Worm (Caenorhabditis elegans) whole organism, mixed stage, embryonic: ENCODE measurements around the gene F13A2.10.
A peak's percentile ranks its signal among the peaks of the same experiment; 100 is the strongest.

Experiments used
- M03D4.4 ChIP-seq: sonication (generic microtip); optimal IDR thresholded peaks from 2 replicates; lab custom pipeline; 2017; ENCODE audit warnings: mild to moderate bottlenecking, missing genetic modification characterization, missing compliant biosample characterization
- bed-3 ChIP-seq: fragments of 200-800 bp; sonication (Bioruptor generic); optimal IDR thresholded peaks from 3 replicates; lab custom pipeline; 2018; ENCODE audit warnings: mild to moderate bottlenecking, missing genetic modification characterization, moderate library complexity, missing compliant biosample characterization
- ceh-39 ChIP-seq: fragments of 150-350 bp; optimal IDR thresholded peaks from 2 replicates; lab custom pipeline; 2014; ENCODE audit warnings: missing biosample characterization, missing genetic modification characterization
- ceh-43 ChIP-seq: fragments of 200-800 bp; sonication (Bioruptor generic); optimal IDR thresholded peaks from 2 replicates; lab custom pipeline; 2018; ENCODE audit warnings: mild to moderate bottlenecking, missing genetic modification characterization, moderate library complexity, missing compliant biosample characterization
- ceh-83 ChIP-seq: fragments of 200-800 bp; sonication (Bioruptor generic); optimal IDR thresholded peaks from 2 replicates; lab custom pipeline; 2018; ENCODE audit warnings: mild to moderate bottlenecking, missing genetic modification characterization, missing compliant biosample characterization
- ces-1 ChIP-seq: fragments of 150-350 bp; optimal IDR thresholded peaks from 2 replicates; lab custom pipeline; 2014; ENCODE audit warnings: missing biosample characterization, missing genetic modification reagents, missing genetic modification characterization
- cnd-1 ChIP-seq: fragments of 200-800 bp; sonication (Bioruptor generic); optimal IDR thresholded peaks from 2 replicates; lab custom pipeline; 2018; ENCODE audit warnings: mild to moderate bottlenecking, missing genetic modification characterization, missing compliant biosample characterization
- drap-1 ChIP-seq: fragments of 200-800 bp; sonication (Bioruptor generic); optimal IDR thresholded peaks from 3 replicates; lab custom pipeline; 2018; ENCODE audit warnings: mild to moderate bottlenecking, missing genetic modification characterization, missing compliant biosample characterization
- elt-1 ChIP-seq: sonication (generic microtip); optimal IDR thresholded peaks from 2 replicates; lab custom pipeline; 2017; ENCODE audit warnings: missing genetic modification characterization, mild to moderate bottlenecking, missing compliant biosample characterization, antibody characterized with exemption, moderate library complexity, borderline replicate concordance; ENCODE audit not compliant: insufficient read depth
- elt-3 ChIP-seq: fragments of 150-350 bp; optimal IDR thresholded peaks from 2 replicates; lab custom pipeline; 2014; ENCODE audit warnings: missing biosample characterization, missing genetic modification characterization
- ham-2 ChIP-seq: fragments of 200-800 bp; sonication (Bioruptor generic); optimal IDR thresholded peaks from 2 replicates; lab custom pipeline; 2018; ENCODE audit warnings: mild to moderate bottlenecking, missing genetic modification characterization, missing compliant biosample characterization
- hlh-1 ChIP-seq: fragments of 150-350 bp; optimal IDR thresholded peaks from 2 replicates; lab custom pipeline; 2014; ENCODE audit warnings: missing biosample characterization, missing genetic modification reagents, missing genetic modification characterization
- lin-13 ChIP-seq: fragments of 150-350 bp; optimal IDR thresholded peaks from 2 replicates; lab custom pipeline; 2014; ENCODE audit warnings: missing biosample characterization, missing genetic modification characterization
- lsy-2 ChIP-seq: fragments of 150-350 bp; optimal IDR thresholded peaks from 2 replicates; lab custom pipeline; 2014; ENCODE audit warnings: missing biosample characterization, missing genetic modification characterization
- mab-5 ChIP-seq: fragments of 150-350 bp; optimal IDR thresholded peaks from 2 replicates; lab custom pipeline; 2014; ENCODE audit warnings: missing biosample characterization, missing genetic modification characterization
- mep-1 ChIP-seq: fragments of 150-350 bp; optimal IDR thresholded peaks from 2 replicates; lab custom pipeline; 2017; ENCODE audit warnings: missing biosample characterization, missing genetic modification reagents, missing genetic modification characterization, inconsistent platforms
- mls-2 ChIP-seq: sonication (generic microtip); optimal IDR thresholded peaks from 2 replicates; lab custom pipeline; 2016; ENCODE audit warnings: mild to moderate bottlenecking, missing genetic modification characterization, moderate library complexity, missing compliant biosample characterization
- nhr-12 ChIP-seq: fragments of 150-350 bp; optimal IDR thresholded peaks from 2 replicates; lab custom pipeline; 2014; ENCODE audit warnings: missing biosample characterization, missing genetic modification characterization
- nhr-2 ChIP-seq: fragments of 150-350 bp; optimal IDR thresholded peaks from 2 replicates; lab custom pipeline; 2014; ENCODE audit warnings: missing biosample characterization, missing genetic modification characterization
- nhr-237 ChIP-seq: fragments of 150-350 bp; optimal IDR thresholded peaks from 2 replicates; lab custom pipeline; 2014; ENCODE audit warnings: missing biosample characterization, missing genetic modification characterization
- nhr-28 ChIP-seq: fragments of 150-350 bp; optimal IDR thresholded peaks from 2 replicates; lab custom pipeline; 2014; ENCODE audit warnings: missing biosample characterization, missing genetic modification characterization
- pha-4 ChIP-seq: fragments of 150-350 bp; optimal IDR thresholded peaks from 2 replicates; lab custom pipeline; 2018; ENCODE audit warnings: missing biosample characterization, missing genetic modification reagents, missing genetic modification characterization
- sem-2 ChIP-seq: fragments of 200-800 bp; sonication (Bioruptor generic); optimal IDR thresholded peaks from 2 replicates; lab custom pipeline; 2018; ENCODE audit warnings: mild to moderate bottlenecking, missing genetic modification characterization, missing compliant biosample characterization
- snpc-4 ChIP-seq: fragments of 150-350 bp; optimal IDR thresholded peaks from 2 replicates; lab custom pipeline; 2014; ENCODE audit warnings: missing biosample characterization, missing genetic modification characterization
- sptf-1 ChIP-seq: sonication (generic microtip); optimal IDR thresholded peaks from 2 replicates; lab custom pipeline; 2017; ENCODE audit warnings: mild to moderate bottlenecking, missing genetic modification characterization, moderate library complexity, missing compliant biosample characterization
- tbx-8 ChIP-seq: fragments of 200-800 bp; sonication (Bioruptor generic); optimal IDR thresholded peaks from 2 replicates; lab custom pipeline; 2018; ENCODE audit warnings: mild to moderate bottlenecking, missing genetic modification characterization, moderate library complexity, missing compliant biosample characterization
- unc-120 ChIP-seq: sonication (generic microtip); optimal IDR thresholded peaks from 2 replicates; lab custom pipeline; 2017; ENCODE audit warnings: missing genetic modification characterization, missing compliant biosample characterization; ENCODE audit not compliant: poor library complexity, severe bottlenecking
- unc-39 ChIP-seq: fragments of 150-350 bp; optimal IDR thresholded peaks from 2 replicates; lab custom pipeline; 2014; ENCODE audit warnings: missing biosample characterization, missing genetic modification characterization
- unc-62 ChIP-seq: fragments of 150-350 bp; optimal IDR thresholded peaks from 2 replicates; lab custom pipeline; 2014; ENCODE audit warnings: missing biosample characterization, missing genetic modification reagents, missing genetic modification characterization
- ztf-11 ChIP-seq: fragments of 150-350 bp; optimal IDR thresholded peaks from 2 replicates; lab custom pipeline; 2014; ENCODE audit warnings: missing biosample characterization, missing genetic modification characterization

Gene F13A2.10

DNA sequence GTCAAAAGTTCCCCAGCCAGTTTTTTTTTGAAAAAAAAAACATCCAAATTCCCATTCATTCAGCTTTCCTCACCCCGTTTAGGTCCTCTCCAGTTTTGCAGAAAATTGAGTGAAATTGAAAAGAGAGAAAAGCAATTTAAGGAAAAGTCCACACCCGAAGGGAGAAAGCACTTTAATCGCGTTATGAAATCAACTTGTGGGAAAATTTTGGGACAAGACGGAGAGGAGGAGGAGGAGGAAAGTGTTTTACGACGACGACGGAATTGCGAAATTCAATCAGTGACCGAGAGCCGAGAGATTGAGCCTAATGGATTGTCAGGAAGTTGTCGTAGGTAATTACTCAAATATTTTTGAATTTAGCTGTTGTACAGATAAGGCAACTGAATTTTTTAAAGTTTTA lies 28.7 kb downstream of the F13A2.10 start:
- no peak for TF ChIP-seq sptf-1 (tag; lab: Kevin White, UChicago)
- no peak for TF ChIP-seq nhr-2 (tag; lab: Kevin White, UChicago)
- no peak for TF ChIP-seq ztf-11 (tag; lab: Kevin White, UChicago)
- peak; percentile 100 for TF ChIP-seq ces-1 (GFP tag; lab: Kevin White, UChicago)
- TF ChIP-seq pha-4 = no peak
- TF ChIP-seq nhr-28 (tag; lab: Kevin White, UChicago) = no peak
- peak; percentile 35 for TF ChIP-seq unc-62 (GFP tag; lab: Kevin White, UChicago)
- no peak for TF ChIP-seq mab-5
- no peak for TF ChIP-seq bed-3

DNA sequence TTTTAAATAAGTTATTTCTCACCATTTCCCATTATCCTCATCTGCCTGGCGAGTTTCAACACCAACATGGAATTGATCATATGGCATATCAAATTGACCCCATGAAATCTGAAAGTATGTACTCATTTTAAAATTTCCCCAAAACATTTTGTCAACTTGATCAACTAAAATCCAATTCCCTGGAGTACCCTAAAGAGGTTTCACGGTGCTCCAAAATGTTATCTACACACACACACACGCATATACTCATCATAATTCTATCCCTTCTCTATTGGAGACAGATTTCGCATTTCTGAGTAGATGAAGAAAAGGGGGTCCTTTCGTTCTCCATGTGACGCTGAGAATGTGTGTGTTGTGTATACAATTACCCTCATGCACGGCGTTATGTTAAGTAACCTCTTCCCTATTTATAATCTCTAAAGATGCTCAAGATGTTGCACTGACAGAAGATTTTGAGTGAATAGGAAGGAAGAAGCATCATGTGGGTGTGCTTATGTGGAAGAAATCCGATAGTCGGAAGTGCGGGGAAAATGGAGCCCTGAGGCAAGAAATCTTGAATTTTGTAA lies 29.9 kb downstream of the F13A2.10 start:
- TF ChIP-seq sptf-1 (tag; lab: Kevin White, UChicago) (no peak), mls-2 (no peak), ceh-83 (GFP tag; lab: Kevin White, UChicago) (no peak), ces-1 (GFP tag; lab: Kevin White, UChicago) (peak; percentile 94)

DNA sequence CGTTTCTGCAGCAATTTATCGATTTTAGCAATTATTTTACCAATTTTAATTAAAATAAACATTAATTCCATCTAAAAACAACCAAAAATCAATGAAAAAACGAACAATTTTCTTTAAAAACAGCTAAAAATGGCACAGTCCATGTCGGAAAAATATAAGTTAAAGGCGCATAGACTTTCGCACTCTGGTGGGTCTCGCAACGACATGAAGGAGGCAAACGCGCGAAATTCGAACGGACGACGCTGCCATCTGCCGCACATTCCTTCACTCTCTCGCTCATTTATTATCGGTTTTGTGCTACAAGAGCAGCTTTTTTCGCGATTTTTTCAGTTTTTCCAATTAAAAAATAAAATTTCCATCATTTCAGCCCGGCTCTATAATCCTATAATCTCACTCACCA lies 39.3 kb downstream of the F13A2.10 start, which contains the start of gene mcm-7:
Gene mcm-7 (plus strand): TSS at position 368 of the 400 bp plus-strand sequence.
- TF ChIP-seq unc-39 (tag; lab: Kevin White, UChicago) (no peak), mep-1 (tag; lab: Kevin White, UChicago) (peak; percentile 40), ztf-11 (tag; lab: Kevin White, UChicago) (no peak), pha-4 (peak; percentile 78), cnd-1 (tag; lab: Kevin White, UChicago) (peak; percentile 50), nhr-237 (tag; lab: Kevin White, UChicago) (peak; percentile 1), lin-13 (tag; lab: Kevin White, UChicago) (peak; percentile 68), ceh-39 (peak; percentile 64), hlh-1 (tag; lab: Kevin White, UChicago) (peak; percentile 59), unc-120 (tag; lab: Kevin White, UChicago) (no peak), lsy-2 (tag; lab: Kevin White, UChicago) (peak; percentile 74)

DNA sequence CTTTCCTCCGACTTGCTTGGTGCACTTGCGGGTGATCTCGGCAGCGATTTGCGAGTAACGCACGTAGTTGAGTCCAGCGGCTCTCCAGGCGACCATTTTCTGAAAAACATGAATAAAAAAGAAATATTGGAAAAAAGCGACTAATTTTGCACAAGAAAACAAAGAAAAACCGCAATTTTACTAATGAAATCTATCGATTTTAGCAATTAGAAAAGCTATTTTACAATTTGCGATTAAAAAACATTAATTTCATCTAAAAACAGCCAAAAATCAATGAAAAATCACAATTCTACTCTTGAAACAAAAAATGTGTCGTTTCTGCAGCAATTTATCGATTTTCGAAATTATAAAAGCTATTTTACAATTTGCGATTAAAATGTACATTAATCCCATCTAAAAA lies 39.7 kb downstream of the F13A2.10 start, which contains the start of gene hpo-18:
Gene hpo-18 (minus strand): TSS at position 101 of the 400 bp plus-strand sequence.
- TF ChIP-seq bed-3 (no peak), M03D4.4 (tag; lab: Kevin White, UChicago) (no peak), sptf-1 (tag; lab: Kevin White, UChicago) (no peak), cnd-1 (tag; lab: Kevin White, UChicago) (no peak), ham-2 (no peak), mls-2 (no peak), nhr-237 (tag; lab: Kevin White, UChicago) (no peak), nhr-28 (tag; lab: Kevin White, UChicago) (no peak), nhr-12 (no peak), elt-3 (no peak), lsy-2 (tag; lab: Kevin White, UChicago) (no peak), unc-39 (tag; lab: Kevin White, UChicago) (no peak)

DNA sequence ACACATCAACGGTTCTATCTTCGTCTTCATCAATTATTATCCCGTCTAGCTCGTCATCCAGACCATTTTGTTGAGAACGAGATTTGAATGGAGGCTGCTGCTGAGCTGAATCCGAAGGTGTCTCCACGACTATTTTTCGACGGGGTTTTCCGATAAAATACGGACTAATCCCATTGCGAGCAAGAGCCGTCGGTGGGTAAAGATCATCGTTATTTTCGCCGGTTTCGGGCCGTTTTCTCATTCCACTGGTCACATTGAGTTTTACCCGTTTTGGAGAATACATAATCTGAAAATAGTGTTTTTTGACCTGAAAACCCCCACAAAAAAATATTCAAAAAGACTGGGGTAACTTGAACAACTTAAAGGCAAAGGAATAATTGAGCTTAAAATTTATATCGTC lies 40.4 kb downstream of the F13A2.10 start, which contains the start of gene figl-1:
Gene figl-1 (minus strand): TSS at position 286 of the 400 bp plus-strand sequence.
- TF ChIP-seq tbx-8 (GFP tag; lab: Kevin White, UChicago) = no peak
- TF ChIP-seq elt-3 = no peak
- no peak for TF ChIP-seq sem-2 (GFP tag; lab: Kevin White, UChicago)
- no peak for TF ChIP-seq nhr-237 (tag; lab: Kevin White, UChicago)
- no peak for TF ChIP-seq drap-1 (GFP tag; lab: Kevin White, UChicago)
- no peak for TF ChIP-seq unc-62 (GFP tag; lab: Kevin White, UChicago)
- TF ChIP-seq cnd-1 (tag; lab: Kevin White, UChicago) = no peak
- TF ChIP-seq mep-1 (tag; lab: Kevin White, UChicago) = no peak
- no peak for TF ChIP-seq snpc-4 (tag; lab: Kevin White, UChicago)
- TF ChIP-seq ceh-43 (GFP tag; lab: Kevin White, UChicago) = no peak
- TF ChIP-seq elt-1 (tag; lab: Kevin White, UChicago) = no peak
- no peak for TF ChIP-seq lin-13 (tag; lab: Kevin White, UChicago)
